Worm (Caenorhabditis elegans) whole organism, early embryonic: ENCODE measurements around the gene C01G10.1.

Source experiments
- B0310.2 ChIP-seq: sonication (generic microtip); optimal IDR thresholded peaks from 2 replicates; lab custom pipeline; 2016; ENCODE audit warnings: mild to moderate bottlenecking, missing genetic modification characterization, missing compliant biosample characterization
- F13C5.2 ChIP-seq: sonication (generic microtip); optimal IDR thresholded peaks from 2 replicates; lab custom pipeline; 2017; ENCODE audit warnings: mild to moderate bottlenecking, missing genetic modification characterization, inconsistent platforms, missing compliant biosample characterization
- aly-1 ChIP-seq: sonication (generic microtip); optimal IDR thresholded peaks from 2 replicates; lab custom pipeline; 2016; ENCODE audit warnings: missing genetic modification characterization, missing compliant biosample characterization
- ama-1 ChIP-seq: fragments of 150-350 bp; optimal IDR thresholded peaks from 2 replicates; lab custom pipeline; 2014
- ceh-13 ChIP-seq: fragments of 200-800 bp; sonication (Bioruptor generic); optimal IDR thresholded peaks from 2 replicates; lab custom pipeline; 2018; ENCODE audit warnings: mild to moderate bottlenecking, missing genetic modification characterization, missing compliant biosample characterization
- ceh-36 ChIP-seq: sonication (generic microtip); optimal IDR thresholded peaks from 2 replicates; lab custom pipeline; 2016; ENCODE audit warnings: missing genetic modification characterization, inconsistent platforms, missing compliant biosample characterization
- ets-7 ChIP-seq: sonication (generic microtip); optimal IDR thresholded peaks from 2 replicates; lab custom pipeline; 2016; ENCODE audit warnings: missing genotype, missing genetic modification characterization, missing compliant biosample characterization
- flt-1 ChIP-seq: fragments of 200-800 bp; sonication (Bioruptor generic); IDR thresholded peaks from 2 replicates; pipeline ENCODE4 v1.3.6; 2022; ENCODE audit warnings: missing genetic modification characterization, missing compliant biosample characterization
- hmbx-1 ChIP-seq: sonication (generic microtip); optimal IDR thresholded peaks from 2 replicates; lab custom pipeline; 2016; ENCODE audit warnings: mild to moderate bottlenecking, missing genetic modification characterization, missing compliant biosample characterization
- hmg-4 ChIP-seq: fragments of 200-800 bp; sonication (Bioruptor generic); optimal IDR thresholded peaks from 2 replicates; lab custom pipeline; 2018; ENCODE audit warnings: mild to moderate bottlenecking, missing genetic modification characterization, missing compliant biosample characterization
- hnd-1 ChIP-seq: sonication (generic microtip); optimal IDR thresholded peaks from 2 replicates; lab custom pipeline; 2016; ENCODE audit warnings: missing genetic modification characterization, missing compliant biosample characterization
- pes-1 ChIP-seq: fragments of 200-800 bp; sonication (Bioruptor generic); IDR thresholded peaks from 2 replicates; pipeline ENCODE4 v1.3.6; 2022; ENCODE audit warnings: missing genetic modification reagents, missing genetic modification characterization, missing compliant biosample characterization
- scrt-1 ChIP-seq: fragments of 200-800 bp; sonication (Bioruptor generic); IDR thresholded peaks from 2 replicates; pipeline ENCODE4 v1.3.6; 2022; ENCODE audit warnings: missing genetic modification characterization, missing compliant biosample characterization
- sea-1 ChIP-seq: fragments of 200-800 bp; sonication (Bioruptor generic); conservative IDR thresholded peaks from 2 replicates; pipeline ENCODE4 v1.3.6; 2022; ENCODE audit warnings: missing genetic modification characterization, missing compliant biosample characterization
- tbx-11 ChIP-seq: fragments of 200-800 bp; sonication (Bioruptor generic); IDR thresholded peaks from 2 replicates; pipeline ENCODE4 v1.3.6; 2022; ENCODE audit warnings: missing genetic modification characterization, missing compliant biosample characterization
- tbx-37 ChIP-seq: fragments of 200-800 bp; sonication (Bioruptor generic); conservative IDR thresholded peaks from 2 replicates; pipeline ENCODE4 v1.3.6; 2022; ENCODE audit warnings: missing genetic modification reagents, missing genetic modification characterization, missing compliant biosample characterization
- tra-4 ChIP-seq: sonication (generic microtip); optimal IDR thresholded peaks from 2 replicates; lab custom pipeline; 2017; ENCODE audit warnings: missing genetic modification characterization, missing compliant biosample characterization

The C01G10.1 gene

DNA sequence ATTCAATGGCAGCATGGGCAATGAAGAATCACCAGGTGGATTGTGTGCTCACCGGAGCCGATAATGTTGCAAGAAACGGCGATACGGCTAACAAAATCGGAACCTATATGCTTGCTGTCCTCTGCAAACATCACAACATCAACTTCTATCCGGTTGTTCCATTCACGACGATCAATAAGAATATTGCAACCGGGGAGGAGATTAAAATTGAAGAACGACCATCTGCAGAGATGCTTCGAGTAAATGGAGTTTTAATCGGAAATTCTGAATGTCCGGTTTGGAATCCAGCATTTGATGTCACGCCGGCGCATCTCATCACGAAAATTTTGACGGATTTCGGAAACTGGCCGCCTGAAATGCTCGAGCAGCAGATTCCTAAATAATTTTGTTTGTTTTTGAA is 15.9 kb upstream of the C01G10.1 start:
- TF ChIP-seq hmg-4 (GFP tag; lab: Kevin White, UChicago) (no peak), tbx-37 (no peak), ceh-13 (GFP tag; lab: Kevin White, UChicago) (no peak), hmbx-1 (tag; lab: Kevin White, UChicago) (no peak), flt-1 (GFP tag; lab: Robert Waterston, UW) (no peak), hnd-1 (tag; lab: Kevin White, UChicago) (no peak), sea-1 (GFP tag; lab: Robert Waterston, UW) (peak; percentile 62; the same call in 1 of the 2 replicates)

DNA sequence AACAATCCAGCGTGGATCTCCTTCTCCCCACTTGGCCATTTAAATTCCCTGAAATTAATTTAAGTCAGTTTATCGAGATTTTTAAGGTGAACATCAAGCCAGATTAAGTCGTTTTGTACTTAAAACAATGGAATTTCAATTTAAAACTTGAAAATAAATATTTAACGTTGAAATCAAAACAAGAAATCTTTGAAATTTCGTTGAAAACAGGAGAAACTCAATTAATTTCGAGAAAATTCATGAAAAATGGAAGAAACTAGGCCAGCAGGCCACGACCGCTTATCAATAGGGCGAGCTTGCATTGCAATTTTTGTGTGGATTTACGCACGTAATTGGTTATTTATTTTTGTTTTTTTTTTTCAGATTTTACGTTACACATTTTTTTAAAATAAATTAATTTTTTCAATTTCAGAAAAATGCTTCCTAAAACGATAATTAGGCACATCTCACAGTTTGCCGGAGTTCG is 14.2 kb upstream of the C01G10.1 start, which contains the start of the genes ahsa-1 and C01G10.7:
ahsa-1 (minus strand) TSS at position 51 of the 466 bp plus-strand sequence.
C01G10.7 (plus strand) TSS at position 413 of the 466 bp plus-strand sequence.
- no peak for TF ChIP-seq aly-1 (tag; lab: Kevin White, UChicago)
- TF ChIP-seq tra-4 (tag; lab: Kevin White, UChicago) = no peak
- no peak for TF ChIP-seq ceh-13 (GFP tag; lab: Kevin White, UChicago)
- TF ChIP-seq ets-7 (tag; lab: Kevin White, UChicago) = peak; percentile 16
- TF ChIP-seq sea-1 (GFP tag; lab: Robert Waterston, UW) = no peak
- peak; percentile 10 for TF ChIP-seq hnd-1 (tag; lab: Kevin White, UChicago)
- no peak for TF ChIP-seq scrt-1 (GFP tag; lab: Robert Waterston, UW)
- TF ChIP-seq tbx-37 = peak; percentile 70
- peak; percentile 6 for TF ChIP-seq hmbx-1 (tag; lab: Kevin White, UChicago)
- TF ChIP-seq ama-1 (lab: Kevin White, UChicago) = no peak
- TF ChIP-seq flt-1 (GFP tag; lab: Robert Waterston, UW) = 0 out of 2 replicates have a peak, but pooled peaks have one; percentile 24
- TF ChIP-seq B0310.2 (tag; lab: Kevin White, UChicago) = no peak
- no peak for TF ChIP-seq tbx-11 (GFP tag; lab: Robert Waterston, UW)
- no peak for TF ChIP-seq hmg-4 (GFP tag; lab: Kevin White, UChicago)
- TF ChIP-seq pes-1 (GFP tag; lab: Robert Waterston, UW) = peak; percentile 78
- TF ChIP-seq F13C5.2 = peak; percentile 64
- no peak for TF ChIP-seq ceh-36 (tag; lab: Kevin White, UChicago)

DNA sequence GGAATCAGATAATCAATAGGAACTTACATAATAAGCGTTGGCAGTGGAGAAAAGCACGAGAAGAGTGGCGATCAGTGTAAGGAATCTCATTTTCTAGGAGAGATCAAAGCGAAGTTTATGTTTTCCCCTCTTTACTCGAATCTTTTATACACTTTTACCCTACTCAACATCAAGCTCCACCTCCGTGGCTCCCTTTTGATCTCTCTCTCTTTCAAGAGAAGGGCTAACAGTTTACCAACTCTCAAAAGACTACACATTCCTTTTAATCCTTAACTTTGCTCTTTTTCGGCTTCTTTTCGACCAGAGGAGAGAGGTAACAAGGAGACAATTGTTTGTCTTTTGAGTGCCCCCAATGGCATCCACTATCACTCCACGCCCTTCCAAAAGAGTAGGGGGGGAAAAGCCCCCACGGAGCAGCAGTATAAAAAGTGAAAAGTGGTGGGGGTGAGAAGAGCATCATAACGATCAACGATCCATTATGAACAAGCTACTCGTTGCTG is 12.3 kb upstream of the C01G10.1 start, which contains the start of the genes C01G10.15 and C01G10.6:
C01G10.15 (minus strand) TSS at position 101 of the 500 bp plus-strand sequence.
C01G10.6 (plus strand) TSS at position 450 of the 500 bp plus-strand sequence.
- TF ChIP-seq hmbx-1 (tag; lab: Kevin White, UChicago) = no peak
- no peak for TF ChIP-seq hnd-1 (tag; lab: Kevin White, UChicago)
- TF ChIP-seq ceh-36 (tag; lab: Kevin White, UChicago) = no peak
- no peak for TF ChIP-seq pes-1 (GFP tag; lab: Robert Waterston, UW)
- TF ChIP-seq ama-1 (lab: Kevin White, UChicago) = no peak
- TF ChIP-seq hmg-4 (GFP tag; lab: Kevin White, UChicago) = no peak
- no peak for TF ChIP-seq tra-4 (tag; lab: Kevin White, UChicago)
- no peak for TF ChIP-seq tbx-37
- no peak for TF ChIP-seq scrt-1 (GFP tag; lab: Robert Waterston, UW)
- TF ChIP-seq aly-1 (tag; lab: Kevin White, UChicago) = no peak
- TF ChIP-seq ets-7 (tag; lab: Kevin White, UChicago) = no peak
- TF ChIP-seq B0310.2 (tag; lab: Kevin White, UChicago) = no peak
- no peak for TF ChIP-seq tbx-11 (GFP tag; lab: Robert Waterston, UW)
- TF ChIP-seq flt-1 (GFP tag; lab: Robert Waterston, UW) = no peak
- TF ChIP-seq F13C5.2 = no peak
- no peak for TF ChIP-seq sea-1 (GFP tag; lab: Robert Waterston, UW)
- TF ChIP-seq ceh-13 (GFP tag; lab: Kevin White, UChicago) = no peak

DNA sequence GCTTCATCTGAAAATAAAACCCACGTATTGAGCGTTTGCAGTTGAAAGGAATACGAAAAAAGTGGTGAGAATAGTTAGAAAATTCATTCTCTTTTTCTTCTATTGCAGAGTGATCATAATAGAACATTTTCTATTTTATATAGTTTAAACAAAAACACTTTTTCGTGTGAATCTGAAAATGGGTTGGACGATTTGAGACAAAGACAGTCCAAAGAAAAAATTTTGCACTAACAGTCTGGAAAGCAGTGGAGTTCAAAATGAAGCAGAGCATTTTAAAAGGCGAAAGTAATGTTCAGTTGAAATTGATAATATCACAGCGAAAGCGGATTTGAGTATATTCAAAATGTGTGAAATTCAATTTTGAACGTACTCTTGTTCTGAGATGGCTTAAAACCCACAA is 10.9 kb upstream of the C01G10.1 start, which contains the start of gene C01G10.18:
C01G10.18 (minus strand) TSS at position 101 of the 400 bp plus-strand sequence.
- TF ChIP-seq ceh-13 (GFP tag; lab: Kevin White, UChicago) = no peak
- TF ChIP-seq hmg-4 (GFP tag; lab: Kevin White, UChicago) = no peak
- no peak for TF ChIP-seq tbx-37
- TF ChIP-seq hmbx-1 (tag; lab: Kevin White, UChicago) = no peak
- TF ChIP-seq hnd-1 (tag; lab: Kevin White, UChicago) = no peak
- TF ChIP-seq scrt-1 (GFP tag; lab: Robert Waterston, UW) = no peak
- no peak for TF ChIP-seq F13C5.2
- TF ChIP-seq pes-1 (GFP tag; lab: Robert Waterston, UW) = no peak

DNA sequence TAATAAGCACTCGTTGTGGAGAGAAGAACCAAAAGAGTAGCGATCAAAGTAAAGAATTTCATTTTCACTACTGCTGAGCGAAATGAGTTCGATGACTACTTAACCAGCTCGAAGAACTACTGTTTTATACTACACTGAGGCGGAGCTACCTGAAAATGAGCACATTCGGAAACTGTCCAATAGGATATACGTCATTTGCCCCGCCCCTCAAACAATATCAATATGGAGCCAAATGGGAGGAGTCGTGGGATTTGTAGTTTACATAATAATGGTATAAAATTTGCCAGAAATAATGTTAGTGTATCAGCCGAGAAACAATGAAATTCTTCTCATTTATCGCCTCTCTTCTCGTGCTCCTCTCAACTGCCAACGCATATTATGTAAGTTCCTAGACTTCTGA is 10.1 kb upstream of the C01G10.1 start, which contains the start of the genes C01G10.5 and C01G10.4:
C01G10.5 (minus strand) TSS at position 101 of the 400 bp plus-strand sequence.
C01G10.4 (plus strand) TSS at position 303 of the 400 bp plus-strand sequence.
- no peak for TF ChIP-seq tbx-11 (GFP tag; lab: Robert Waterston, UW)
- no peak for TF ChIP-seq flt-1 (GFP tag; lab: Robert Waterston, UW)
- no peak for TF ChIP-seq hnd-1 (tag; lab: Kevin White, UChicago)
- TF ChIP-seq ama-1 (lab: Kevin White, UChicago) = no peak
- no peak for TF ChIP-seq aly-1 (tag; lab: Kevin White, UChicago)
- TF ChIP-seq ceh-36 (tag; lab: Kevin White, UChicago) = no peak
- no peak for TF ChIP-seq ceh-13 (GFP tag; lab: Kevin White, UChicago)
- no peak for TF ChIP-seq ets-7 (tag; lab: Kevin White, UChicago)
- TF ChIP-seq hmbx-1 (tag; lab: Kevin White, UChicago) = no peak
- TF ChIP-seq pes-1 (GFP tag; lab: Robert Waterston, UW) = no peak

DNA sequence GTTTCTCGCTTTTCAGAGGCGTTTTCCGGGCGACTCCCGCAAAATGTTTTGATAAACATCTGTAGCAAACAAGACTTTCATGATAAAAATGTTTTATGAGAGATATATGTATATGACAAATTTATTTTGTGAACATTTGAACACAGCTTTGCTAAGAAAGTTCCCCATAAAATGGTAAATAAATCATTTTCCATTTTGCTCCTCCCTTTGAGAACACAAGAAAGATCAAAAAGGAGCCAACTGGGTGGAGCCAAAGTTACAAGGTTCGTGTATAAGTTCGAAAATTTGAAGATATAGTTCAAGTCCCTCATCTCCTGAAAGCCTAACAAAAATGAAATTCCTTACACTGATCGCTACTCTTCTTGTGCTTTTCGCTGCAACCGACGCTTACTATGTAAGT is 9.1 kb upstream of the C01G10.1 start, which contains the start of gene C01G10.17:
C01G10.17 (plus strand) TSS at position 301 of the 400 bp plus-strand sequence.
- TF ChIP-seq F13C5.2 (no peak), aly-1 (tag; lab: Kevin White, UChicago) (no peak), scrt-1 (GFP tag; lab: Robert Waterston, UW) (no peak), pes-1 (GFP tag; lab: Robert Waterston, UW) (no peak), ceh-36 (tag; lab: Kevin White, UChicago) (no peak), ets-7 (tag; lab: Kevin White, UChicago) (no peak), ceh-13 (GFP tag; lab: Kevin White, UChicago) (no peak), hmbx-1 (tag; lab: Kevin White, UChicago) (no peak), flt-1 (GFP tag; lab: Robert Waterston, UW) (no peak), sea-1 (GFP tag; lab: Robert Waterston, UW) (no peak), ama-1 (lab: Kevin White, UChicago) (no peak), hmg-4 (GFP tag; lab: Kevin White, UChicago) (no peak), tra-4 (tag; lab: Kevin White, UChicago) (no peak), tbx-11 (GFP tag; lab: Robert Waterston, UW) (no peak), tbx-37 (no peak), hnd-1 (tag; lab: Kevin White, UChicago) (no peak), B0310.2 (tag; lab: Kevin White, UChicago) (no peak)
